Worm (Caenorhabditis elegans) whole organism, mixed stage, embryonic: ENCODE measurements around the gene twk-44.

Experiments
- elt-1 ChIP-seq: sonication (generic microtip); optimal IDR thresholded peaks from 2 replicates; lab custom pipeline; 2017; ENCODE audit warnings: missing genetic modification characterization, mild to moderate bottlenecking, missing compliant biosample characterization, antibody characterized with exemption, moderate library complexity, borderline replicate concordance; ENCODE audit not compliant: insufficient read depth
- elt-3 ChIP-seq: fragments of 150-350 bp; optimal IDR thresholded peaks from 2 replicates; lab custom pipeline; 2014; ENCODE audit warnings: missing biosample characterization, missing genetic modification characterization
- hlh-1 ChIP-seq: fragments of 150-350 bp; optimal IDR thresholded peaks from 2 replicates; lab custom pipeline; 2014; ENCODE audit warnings: missing biosample characterization, missing genetic modification reagents, missing genetic modification characterization
- lin-13 ChIP-seq: fragments of 150-350 bp; optimal IDR thresholded peaks from 2 replicates; lab custom pipeline; 2014; ENCODE audit warnings: missing biosample characterization, missing genetic modification characterization
- lin-32 ChIP-seq: fragments of 200-800 bp; sonication (Bioruptor generic); optimal IDR thresholded peaks from 2 replicates; lab custom pipeline; 2018; ENCODE audit warnings: mild to moderate bottlenecking, missing genetic modification characterization, missing compliant biosample characterization
- lsy-2 ChIP-seq: fragments of 150-350 bp; optimal IDR thresholded peaks from 2 replicates; lab custom pipeline; 2014; ENCODE audit warnings: missing biosample characterization, missing genetic modification characterization
- mab-5 ChIP-seq: fragments of 150-350 bp; optimal IDR thresholded peaks from 2 replicates; lab custom pipeline; 2014; ENCODE audit warnings: missing biosample characterization, missing genetic modification characterization
- nhr-28 ChIP-seq: fragments of 150-350 bp; optimal IDR thresholded peaks from 2 replicates; lab custom pipeline; 2014; ENCODE audit warnings: missing biosample characterization, missing genetic modification characterization
- nhr-76 ChIP-seq: sonication (generic microtip); optimal IDR thresholded peaks from 2 replicates; lab custom pipeline; 2017; ENCODE audit warnings: missing biosample characterization, missing genetic modification characterization
- snpc-4 ChIP-seq: fragments of 150-350 bp; optimal IDR thresholded peaks from 2 replicates; lab custom pipeline; 2014; ENCODE audit warnings: missing biosample characterization, missing genetic modification characterization
- unc-39 ChIP-seq: fragments of 150-350 bp; optimal IDR thresholded peaks from 2 replicates; lab custom pipeline; 2014; ENCODE audit warnings: missing biosample characterization, missing genetic modification characterization

DNA sequence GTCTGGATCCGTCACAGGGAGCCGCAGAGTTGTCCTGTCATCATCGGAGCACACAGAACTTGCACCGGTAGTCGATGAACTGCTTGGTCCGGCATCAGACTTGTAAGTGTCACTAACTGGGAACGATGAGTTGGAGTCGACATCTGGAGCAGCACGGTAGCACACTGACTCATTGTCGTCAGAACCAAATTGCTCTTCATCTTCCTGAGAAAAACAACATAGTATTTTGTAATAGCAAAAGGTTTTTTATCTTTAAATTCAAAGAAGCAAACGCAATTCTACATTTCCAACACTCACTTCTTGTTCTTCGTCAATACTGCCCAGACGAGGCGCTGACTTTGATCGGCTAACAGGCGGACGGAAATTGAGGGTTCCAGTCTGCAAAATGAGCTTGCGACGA is 36.4 kb downstream of the twk-44 start:
- TF ChIP-seq unc-39: no peak
- TF ChIP-seq elt-3 (tag; lab: Kevin White, UChicago): no peak
- no peak for TF ChIP-seq nhr-28 (tag; lab: Kevin White, UChicago)
- no peak for TF ChIP-seq elt-1 (tag; lab: Kevin White, UChicago)
- no peak for TF ChIP-seq hlh-1 (tag; lab: Kevin White, UChicago)
- no peak for TF ChIP-seq lin-13
- TF ChIP-seq mab-5 (tag; lab: Kevin White, UChicago): no peak
- no peak for TF ChIP-seq lin-32 (GFP tag; lab: Kevin White, UChicago)
- no peak for TF ChIP-seq lsy-2 (tag; lab: Kevin White, UChicago)
- no peak for TF ChIP-seq nhr-76 (tag; lab: Kevin White, UChicago)
- TF ChIP-seq snpc-4: no peak
